Worm (Caenorhabditis elegans): ENCODE measurements around the gene ZK813.4.

ZK813.4 gene

DNA sequence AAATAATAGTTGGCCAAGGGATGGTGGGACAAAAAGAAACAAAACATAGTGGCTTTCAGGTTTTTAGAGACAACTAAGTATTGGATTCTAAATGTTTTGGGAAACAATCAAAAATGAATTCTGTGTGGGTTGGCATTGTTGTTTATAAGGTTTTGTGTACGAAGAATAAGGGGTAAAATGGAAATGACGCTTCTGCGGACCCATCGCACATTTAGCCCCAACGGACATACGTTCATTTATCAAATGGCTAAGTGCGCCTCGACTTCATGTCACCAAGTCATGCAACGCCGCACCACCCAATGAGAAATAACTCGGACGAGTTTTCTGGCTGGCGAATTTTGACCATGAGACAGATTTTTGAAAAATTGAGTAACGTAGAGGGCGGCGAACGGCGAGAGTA is 40.4 kb upstream of the ZK813.4 start:
- TF ChIP-seq ztf-11 (tag; optimal IDR thresholded peaks at IDR 0.05) (peak in 1 of 2 experiments; percentile 15), tbx-2 (tag; optimal IDR thresholded peaks at IDR 0.05) (no peak), ets-5 (GFP tag; IDR thresholded peaks at IDR 0.05) (0 out of 2 replicates have a peak, but pooled peaks have one; percentile 8)

DNA sequence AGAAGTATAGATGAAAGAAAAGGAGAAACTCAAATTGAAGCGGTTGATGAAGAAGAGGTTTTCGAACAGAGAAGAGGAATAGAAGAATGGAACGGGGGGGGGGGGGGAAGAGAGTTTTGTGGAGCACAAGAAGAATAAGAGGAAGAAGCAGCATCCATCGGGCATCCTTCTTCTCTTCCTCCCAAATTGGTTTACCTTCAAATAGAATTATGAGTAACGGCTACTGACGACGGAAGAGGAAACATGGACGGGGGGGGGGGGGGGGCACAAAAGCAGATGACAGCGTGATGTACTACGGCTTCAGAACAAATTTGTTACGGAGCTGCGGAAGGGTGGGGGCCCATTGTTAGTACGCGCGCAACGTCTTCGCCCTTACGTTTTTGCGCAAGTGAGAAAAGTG is 39.4 kb upstream of the ZK813.4 start:
- peak; percentile 65 for TF ChIP-seq lin-14 (GFP tag; optimal IDR thresholded peaks at IDR 0.05)
- no peak for TF ChIP-seq nhr-84 (tag; optimal IDR thresholded peaks at IDR 0.05)
- TF ChIP-seq fkh-10 (GFP tag; optimal IDR thresholded peaks at IDR 0.05), result peak; percentile 68

- TF ChIP-seq lin-14 (GFP tag; optimal IDR thresholded peaks at IDR 0.05) (peak; percentile 20), nhr-237 (tag; optimal IDR thresholded peaks at IDR 0.05) (no peak), aha-1 (tag; optimal IDR thresholded peaks at IDR 0.05) (no peak), fkh-8 (tag; optimal IDR thresholded peaks at IDR 0.05) (no peak), snu-23 (GFP tag; optimal IDR thresholded peaks at IDR 0.05) (no peak), vab-15 (tag; optimal IDR thresholded peaks at IDR 0.05) (no peak)
Observed at ce11 chrX:3467958-3468357, 38.0 kb upstream of the ZK813.4 start.

DNA sequence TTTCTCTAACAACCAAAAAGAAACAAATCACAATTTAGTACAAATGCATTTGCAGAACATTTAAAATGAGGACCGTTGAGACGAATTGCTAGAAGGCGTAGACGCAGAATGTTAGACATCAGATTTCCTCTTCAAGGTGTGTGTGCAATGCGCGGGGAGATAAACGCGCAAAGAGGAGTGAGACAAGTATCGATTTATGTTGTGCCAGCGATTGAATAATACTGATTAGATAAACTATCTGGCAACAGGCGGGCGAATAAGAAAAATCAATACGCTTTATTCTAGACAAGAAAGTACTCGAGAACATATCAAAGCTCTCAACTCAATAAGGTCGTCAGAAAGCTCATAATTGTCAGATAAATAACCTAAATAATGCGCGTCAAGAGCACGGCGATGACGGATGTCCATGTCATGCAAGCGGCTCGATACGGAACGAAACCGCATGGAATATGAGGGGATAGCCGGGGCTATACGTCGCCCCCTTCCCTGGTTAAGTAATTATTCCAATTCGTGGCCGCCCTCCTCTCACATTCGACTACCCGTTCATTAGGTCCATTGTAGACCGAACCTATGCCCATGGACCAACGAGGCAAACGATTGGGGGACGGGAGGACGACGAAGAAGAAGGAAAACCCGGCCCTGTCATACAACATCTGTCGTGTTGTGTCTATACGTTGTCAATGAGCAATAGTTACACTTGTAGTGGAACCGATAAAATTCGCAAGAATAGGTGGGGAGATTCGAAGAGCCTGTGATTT is 37.3 kb upstream of the ZK813.4 start:
- no peak for TF ChIP-seq ztf-11 (tag; optimal IDR thresholded peaks at IDR 0.05)
- peak; percentile 8 for TF ChIP-seq lin-14 (GFP tag; optimal IDR thresholded peaks at IDR 0.05)
- TF ChIP-seq egl-13 (tag; optimal IDR thresholded peaks at IDR 0.05), result no peak
- no peak for TF ChIP-seq mdl-1 (tag; optimal IDR thresholded peaks at IDR 0.05)
- no peak for TF ChIP-seq alr-1 (tag; optimal IDR thresholded peaks at IDR 0.05; ENCODE audit: borderline replicate concordance)
- no peak for TF ChIP-seq efl-1 (optimal IDR thresholded peaks at IDR 0.05)
- peak in 1 of 2 experiments; percentile 5 for TF ChIP-seq efl-1 (GFP tag; optimal IDR thresholded peaks at IDR 0.05 in 1 of 2)
- peak; percentile 1 for TF ChIP-seq fkh-8 (tag; optimal IDR thresholded peaks at IDR 0.05)

- TF ChIP-seq ceh-8 (GFP tag; optimal IDR thresholded peaks at IDR 0.05) (no peak), pag-3 (tag; optimal IDR thresholded peaks at IDR 0.05; ENCODE audit: borderline replicate concordance, insufficient read depth) (no peak), lin-14 (GFP tag; optimal IDR thresholded peaks at IDR 0.05) (peak; percentile 25)
Observed at ce11 chrX:3465785-3466184, 35.9 kb upstream of the ZK813.4 start, which contains the start of the genes ZK377.15 and sax-3. TSS of gene ZK377.15 (minus strand) at chrX:3465885. TSS of gene sax-3 (minus strand) at chrX:3465927.

- no peak for TF ChIP-seq ceh-63 (GFP tag; optimal IDR thresholded peaks at IDR 0.05)
- no peak for TF ChIP-seq hpl-2 (GFP tag; optimal IDR thresholded peaks at IDR 0.05)
- no peak for TF ChIP-seq elt-3 (tag; optimal IDR thresholded peaks at IDR 0.05)
- no peak for TF ChIP-seq C16A3.4 (tag; optimal IDR thresholded peaks at IDR 0.05)
- TF ChIP-seq sup-37 (GFP tag; optimal IDR thresholded peaks at IDR 0.05), result no peak
- TF ChIP-seq snpc-4 (tag; optimal IDR thresholded peaks at IDR 0.05), result no peak
- TF ChIP-seq skn-1 (tag; optimal IDR thresholded peaks at IDR 0.05), result peak; percentile 19
- no peak for TF ChIP-seq pqm-1 (tag; optimal IDR thresholded peaks at IDR 0.05)
- no peak for TF ChIP-seq unc-62 (GFP tag; optimal IDR thresholded peaks at IDR 0.05)
- no peak for TF ChIP-seq lin-15B (tag; optimal IDR thresholded peaks at IDR 0.05)
- no peak for TF ChIP-seq fkh-8 (tag; optimal IDR thresholded peaks at IDR 0.05)
- TF ChIP-seq snu-23 (GFP tag; optimal IDR thresholded peaks at IDR 0.05), result no peak
- no peak for TF ChIP-seq efl-3 (GFP tag; optimal IDR thresholded peaks at IDR 0.05)
- TF ChIP-seq ceh-8 (GFP tag; optimal IDR thresholded peaks at IDR 0.05), result no peak
- peak; percentile 72 for TF ChIP-seq nhr-85 (tag)
- no peak for TF ChIP-seq ces-1 (GFP tag; optimal IDR thresholded peaks at IDR 0.05)
- no peak for TF ChIP-seq irx-1 (tag; optimal IDR thresholded peaks at IDR 0.05)
- no peak for TF ChIP-seq zip-4 (GFP tag; optimal IDR thresholded peaks at IDR 0.05)
- TF ChIP-seq pax-3 (tag; optimal IDR thresholded peaks at IDR 0.05), result no peak
- no peak for TF ChIP-seq elt-2 (tag; optimal IDR thresholded peaks at IDR 0.05)
- no peak for TF ChIP-seq mep-1 (tag; optimal IDR thresholded peaks at IDR 0.05)
- TF ChIP-seq aly-2 (tag; optimal IDR thresholded peaks at IDR 0.05), result no peak
- TF ChIP-seq tlp-1 (tag; optimal IDR thresholded peaks at IDR 0.05), result no peak
- TF ChIP-seq unc-30 (tag; optimal IDR thresholded peaks at IDR 0.05), result no peak
- peak in 1 of 3 experiments; percentile 11 for TF ChIP-seq ceh-82 (tag; optimal IDR thresholded peaks at IDR 0.05)
Observed at ce11 chrX:3464309-3465038, 34.6 kb upstream of the ZK813.4 start.
